Worm (Caenorhabditis elegans) whole organism, mixed stage, embryonic: ENCODE data around the gene F26F2.13.

ENCODE experiments used
- blmp-1 ChIP-seq: fragments of 150-350 bp; optimal IDR thresholded peaks from 2 replicates; lab custom pipeline; 2014; ENCODE audit warnings: missing biosample characterization, missing genetic modification characterization
- hlh-1 ChIP-seq: fragments of 150-350 bp; optimal IDR thresholded peaks from 2 replicates; lab custom pipeline; 2014; ENCODE audit warnings: missing biosample characterization, missing genetic modification reagents, missing genetic modification characterization
- nhr-237 ChIP-seq: fragments of 150-350 bp; optimal IDR thresholded peaks from 2 replicates; lab custom pipeline; 2014; ENCODE audit warnings: missing biosample characterization, missing genetic modification characterization
- nhr-28 ChIP-seq: fragments of 150-350 bp; optimal IDR thresholded peaks from 2 replicates; lab custom pipeline; 2014; ENCODE audit warnings: missing biosample characterization, missing genetic modification characterization
- pha-4 ChIP-seq: fragments of 150-350 bp; optimal IDR thresholded peaks from 2 replicates; lab custom pipeline; 2018; ENCODE audit warnings: missing biosample characterization, missing genetic modification reagents, missing genetic modification characterization
- sem-2 ChIP-seq: fragments of 200-800 bp; sonication (Bioruptor generic); optimal IDR thresholded peaks from 2 replicates; lab custom pipeline; 2018; ENCODE audit warnings: mild to moderate bottlenecking, missing genetic modification characterization, missing compliant biosample characterization

DNA sequence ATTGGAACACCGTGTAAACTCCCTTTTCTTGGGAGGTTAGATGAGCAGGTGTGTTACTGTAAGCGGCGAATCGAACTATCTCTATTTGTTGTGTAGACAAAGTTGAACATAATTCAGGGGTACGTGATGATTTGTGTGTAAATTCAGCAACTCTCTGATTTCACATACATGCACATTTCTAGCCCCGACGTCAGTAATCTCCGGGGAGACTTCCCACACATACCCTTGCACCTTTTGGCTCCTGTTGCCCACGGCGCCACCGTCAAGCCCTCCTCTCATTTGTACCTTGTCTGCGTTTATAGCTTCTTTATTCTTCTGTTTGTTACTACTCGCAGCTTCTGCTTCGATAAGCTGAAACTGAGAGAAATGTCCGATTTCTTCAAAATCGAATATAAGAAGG, 45.2 kb upstream of the F26F2.13 start, which contains the start of gene Y38H6C.25:
- no peak for TF ChIP-seq hlh-1
- no peak for TF ChIP-seq nhr-237 (tag; lab: Kevin White, UChicago)
- TF ChIP-seq sem-2, result no peak
- no peak for TF ChIP-seq blmp-1
- no peak for TF ChIP-seq pha-4 (tag; lab: Kevin White, UChicago)
- TF ChIP-seq nhr-28 (tag; lab: Kevin White, UChicago), result no peak
